Worm (Caenorhabditis elegans) whole organism, L2 larva: ENCODE data around the gene cyp-33E3.

Experiments
- C34F6.9 ChIP-seq: fragments of 150-350 bp; optimal IDR thresholded peaks from 2 replicates; lab custom pipeline; 2014; ENCODE audit warnings: missing biosample characterization, missing genetic modification characterization
- F13H6.1 ChIP-seq: sonication (generic microtip); optimal IDR thresholded peaks from 2 replicates; lab custom pipeline; 2016; ENCODE audit warnings: missing genetic modification characterization, missing compliant biosample characterization
- ama-1 ChIP-seq: fragments of 150-350 bp; optimal IDR thresholded peaks from 2 replicates; lab custom pipeline; 2018; ENCODE audit warnings: inconsistent platforms
- blmp-1 ChIP-seq: sonication (generic microtip); optimal IDR thresholded peaks from 2 replicates; lab custom pipeline; 2017; ENCODE audit warnings: missing genetic modification characterization, mild to moderate bottlenecking, missing compliant biosample characterization, antibody characterized with exemption, moderate library complexity; ENCODE audit not compliant: insufficient read depth
- ceh-82 ChIP-seq: fragments of 150-350 bp; optimal IDR thresholded peaks from 2 replicates; lab custom pipeline; 2014; ENCODE audit warnings: missing biosample characterization, missing genetic modification characterization
- crh-2 ChIP-seq: sonication (generic microtip); optimal IDR thresholded peaks from 2 replicates; lab custom pipeline; 2017; ENCODE audit warnings: missing biosample characterization, missing genetic modification characterization
- dmd-4 ChIP-seq: sonication (generic microtip); optimal IDR thresholded peaks from 2 replicates; lab custom pipeline; 2017; ENCODE audit warnings: missing biosample characterization, missing genetic modification characterization
- egl-27 ChIP-seq: sonication (generic microtip); optimal IDR thresholded peaks from 3 replicates; lab custom pipeline; 2017; ENCODE audit warnings: missing biosample characterization, missing genetic modification reagents, missing genetic modification characterization
- elt-1 ChIP-seq: fragments of 150-350 bp; optimal IDR thresholded peaks from 2 replicates; lab custom pipeline; 2014; ENCODE audit warnings: missing biosample characterization, missing genetic modification characterization
- elt-3 ChIP-seq: sonication (generic microtip); optimal IDR thresholded peaks from 2 replicates; lab custom pipeline; 2017; ENCODE audit warnings: missing biosample characterization, missing genetic modification characterization
- fos-1 ChIP-seq: fragments of 150-350 bp; optimal IDR thresholded peaks from 2 replicates; lab custom pipeline; 2014; ENCODE audit warnings: missing biosample characterization, missing genetic modification characterization
- gmeb-1 ChIP-seq: fragments of 150-350 bp; optimal IDR thresholded peaks from 2 replicates; lab custom pipeline; 2014; ENCODE audit warnings: missing biosample characterization, missing genetic modification characterization
- lin-11 ChIP-seq: fragments of 150-350 bp; sonication (generic microtip); optimal IDR thresholded peaks from 2 replicates; lab custom pipeline; 2014; ENCODE audit warnings: missing biosample characterization, missing genetic modification characterization, inconsistent platforms, mixed read lengths
- lin-13 ChIP-seq: fragments of 150-350 bp; optimal IDR thresholded peaks from 2 replicates; lab custom pipeline; 2014; ENCODE audit warnings: missing biosample characterization, missing genetic modification reagents, missing genetic modification characterization
- lsy-2 ChIP-seq, 2 experiments: fragments of 150-350 bp in 1 of 2; sonication (generic microtip) in 1 of 2; optimal IDR thresholded peaks; 2 replicates each; lab custom pipeline; 2014 to 2017; ENCODE audit warnings: missing biosample characterization in 2 of 2, missing genetic modification characterization in 2 of 2
- mab-5 ChIP-seq: fragments of 150-350 bp; optimal IDR thresholded peaks from 2 replicates; lab custom pipeline; 2014; ENCODE audit warnings: missing biosample characterization, missing genetic modification characterization
- mbf-1 ChIP-seq: sonication (generic microtip); optimal IDR thresholded peaks from 2 replicates; lab custom pipeline; 2017; ENCODE audit warnings: missing biosample characterization, missing genetic modification characterization
- mdl-1 ChIP-seq, 2 experiments: fragments of 150-350 bp in 1 of 2; sonication (generic microtip) in 1 of 2; optimal IDR thresholded peaks; 2 replicates each; lab custom pipeline; 2017; ENCODE audit warnings: missing biosample characterization in 2 of 2, missing genetic modification characterization in 2 of 2
- nhr-129 ChIP-seq: fragments of 150-350 bp; optimal IDR thresholded peaks from 2 replicates; lab custom pipeline; 2014; ENCODE audit warnings: missing biosample characterization, missing genetic modification characterization
- nhr-23 ChIP-seq: fragments of 150-350 bp; optimal IDR thresholded peaks from 2 replicates; lab custom pipeline; 2014; ENCODE audit warnings: missing biosample characterization, missing genetic modification reagents, missing genetic modification characterization
- nhr-6 ChIP-seq: fragments of 150-350 bp; optimal IDR thresholded peaks from 2 replicates; lab custom pipeline; 2014; ENCODE audit warnings: missing biosample characterization, missing genetic modification characterization
- nhr-77 ChIP-seq: fragments of 150-350 bp; optimal IDR thresholded peaks from 2 replicates; lab custom pipeline; 2014; ENCODE audit warnings: missing biosample characterization, missing genetic modification characterization
- sem-4 ChIP-seq: fragments of 150-350 bp; optimal IDR thresholded peaks from 2 replicates; lab custom pipeline; 2014; ENCODE audit warnings: missing biosample characterization, missing genetic modification reagents, missing genetic modification characterization
- sma-9 ChIP-seq, 2 experiments: fragments of 150-350 bp in 1 of 2; sonication (generic microtip) in 1 of 2; optimal IDR thresholded peaks; 2 replicates each; lab custom pipeline; 2014 to 2016; ENCODE audit warnings: missing genetic modification characterization in 2 of 2, mild to moderate bottlenecking in 1 of 2, missing biosample characterization in 1 of 2, missing compliant biosample characterization in 1 of 2, missing genetic modification reagents in 1 of 2, moderate library complexity in 1 of 2
- unc-55 ChIP-seq: fragments of 150-350 bp; sonication (generic microtip); optimal IDR thresholded peaks from 3 replicates; lab custom pipeline; 2014; ENCODE audit warnings: missing biosample characterization, missing genetic modification reagents, missing genetic modification characterization
- unc-62 ChIP-seq: fragments of 150-350 bp; optimal IDR thresholded peaks from 2 replicates; lab custom pipeline; 2014; ENCODE audit warnings: missing biosample characterization, missing genetic modification reagents, missing genetic modification characterization
- zag-1 ChIP-seq: fragments of 150-350 bp; optimal IDR thresholded peaks from 2 replicates; lab custom pipeline; 2014; ENCODE audit warnings: missing biosample characterization, missing genetic modification characterization

The cyp-33E3 gene

DNA sequence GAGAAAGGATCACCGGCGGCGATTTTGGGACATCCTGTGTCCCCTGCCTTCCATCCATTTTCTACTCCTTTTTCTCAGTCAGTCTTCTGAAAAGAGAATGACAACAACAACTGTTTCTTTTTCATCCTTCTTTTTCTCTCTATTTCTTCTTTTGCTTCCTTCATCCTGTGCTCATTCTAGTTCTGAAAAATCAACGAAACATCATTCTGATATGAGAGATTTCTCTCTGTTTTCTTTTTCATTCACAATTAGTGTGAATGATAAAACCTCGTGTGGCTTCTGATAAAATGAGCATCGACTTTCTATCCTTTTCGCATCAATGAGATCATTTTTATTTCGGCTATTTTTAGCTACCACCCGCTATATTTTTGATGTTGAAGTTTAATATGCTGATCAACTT lies 9.6 kb upstream of the cyp-33E3 start:
- TF ChIP-seq C34F6.9 (peak; percentile 66), lin-13 (GFP tag; lab: Kevin White, UChicago) (no peak), nhr-77 (tag; lab: Kevin White, UChicago) (no peak), blmp-1 (tag; lab: Kevin White, UChicago) (no peak), dmd-4 (tag; lab: Kevin White, UChicago) (no peak), lsy-2 (tag; optimal IDR thresholded peaks at IDR 0.05; lab: Kevin White, UChicago) (peak in 1 of 2 experiments; percentile 49), unc-55 (GFP tag; lab: Kevin White, UChicago) (no peak), nhr-129 (tag; lab: Kevin White, UChicago) (peak; percentile 48), lin-11 (tag; lab: Kevin White, UChicago) (no peak), nhr-6 (tag; lab: Kevin White, UChicago) (peak; percentile 13), sma-9 (GFP tag; optimal IDR thresholded peaks at IDR 0.05; lab: Kevin White, UChicago) (peak; percentile 67), sma-9 (tag; optimal IDR thresholded peaks at IDR 0.05; lab: Kevin White, UChicago) (no peak), F13H6.1 (tag; lab: Kevin White, UChicago) (peak; percentile 33)

DNA sequence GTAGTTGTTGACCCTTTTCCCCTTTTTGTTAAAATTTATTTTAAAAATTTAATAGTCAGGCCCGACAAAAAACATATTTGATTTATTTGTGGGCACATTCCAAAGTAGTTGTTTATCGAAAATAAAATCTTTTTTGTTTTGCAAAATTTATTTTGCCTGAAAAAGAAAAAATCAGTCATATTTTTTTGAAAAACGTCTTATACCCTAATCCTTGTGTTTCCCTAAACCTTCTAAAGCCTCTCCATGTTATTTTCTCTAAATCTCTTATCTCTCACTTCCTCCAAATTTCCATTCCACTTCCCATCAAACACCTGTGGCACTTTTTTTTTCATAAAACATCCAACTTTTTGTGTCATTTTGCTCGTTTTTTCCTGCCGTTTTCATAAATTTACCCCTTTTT lies 6.6 kb upstream of the cyp-33E3 start:
- TF ChIP-seq mab-5 (tag; lab: Kevin White, UChicago) (peak; percentile 17), unc-55 (GFP tag; lab: Kevin White, UChicago) (peak; percentile 68), lsy-2 (tag; optimal IDR thresholded peaks at IDR 0.05; lab: Kevin White, UChicago) (no peak)

DNA sequence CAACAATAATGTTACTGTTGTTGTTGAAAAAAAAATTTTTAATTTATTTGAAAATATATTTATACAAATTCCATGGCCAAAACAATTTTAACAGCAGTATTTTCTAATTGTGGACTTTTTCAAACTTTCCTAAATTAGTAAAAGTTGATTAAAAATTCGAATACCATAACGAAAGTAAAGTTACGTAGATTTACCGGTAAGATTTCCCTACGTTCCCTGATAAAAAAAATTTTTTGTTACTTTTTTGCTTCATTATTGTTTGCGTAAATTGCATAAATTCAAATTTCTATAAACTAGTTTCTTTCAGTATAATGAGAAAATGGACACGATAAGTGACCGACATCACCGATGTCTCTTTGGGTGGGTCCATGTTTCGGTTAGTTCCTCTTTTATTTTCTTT lies 5.9 kb upstream of the cyp-33E3 start, which contains the start of gene F42A9.6:
TSS of gene F42A9.6 (plus strand) at position 301 of the 400 bp plus-strand sequence.
- TF ChIP-seq zag-1 = no peak
- no peak for TF ChIP-seq mdl-1 (tag; optimal IDR thresholded peaks at IDR 0.05; lab: Kevin White, UChicago)
- no peak for TF ChIP-seq elt-1 (tag; lab: Kevin White, UChicago)
- no peak for TF ChIP-seq egl-27 (tag; lab: Kevin White, UChicago)
- no peak for TF ChIP-seq sem-4 (tag; lab: Kevin White, UChicago)
- TF ChIP-seq F13H6.1 (tag; lab: Kevin White, UChicago) = no peak
- no peak for TF ChIP-seq unc-62

DNA sequence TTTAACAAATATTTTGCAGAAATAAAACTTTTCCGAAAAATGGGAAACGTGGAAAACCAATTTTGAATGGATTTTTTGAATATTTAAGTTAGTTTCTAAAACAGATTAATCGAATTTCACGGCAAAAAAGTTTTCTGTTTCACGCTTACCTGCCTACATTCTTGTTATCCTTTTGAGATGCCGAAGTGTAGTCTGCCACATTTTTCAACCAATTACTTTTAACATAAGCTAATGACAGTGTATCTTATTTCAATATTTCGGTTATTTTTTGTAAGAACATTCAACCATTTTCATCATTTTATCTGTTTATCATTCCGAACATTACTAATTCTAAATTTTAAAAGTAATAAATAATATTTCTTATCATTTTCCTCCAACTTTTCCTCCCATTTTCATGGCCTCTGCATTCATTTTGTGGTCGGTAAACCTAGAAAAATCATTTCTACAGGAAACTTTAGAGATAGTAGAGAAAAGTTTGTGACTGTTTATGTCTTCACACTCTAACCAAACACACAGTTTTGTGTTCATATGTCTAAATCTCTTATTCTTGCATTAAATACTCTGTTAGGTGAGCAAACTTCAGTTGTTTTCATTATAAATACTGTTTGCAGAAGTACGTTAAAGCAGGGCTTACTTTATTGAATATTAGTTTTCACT lies 2.8 kb upstream of the cyp-33E3 start, which contains the start of the genes F42A9.17 and cyp-33E2:
TSS of gene F42A9.17 (minus strand) at position 51 of the 657 bp plus-strand sequence.
TSS of gene cyp-33E2 (plus strand) at position 449 of the 657 bp plus-strand sequence.
- TF ChIP-seq ceh-82 (tag; lab: Kevin White, UChicago) (no peak), lin-11 (tag; lab: Kevin White, UChicago) (no peak), crh-2 (tag; lab: Kevin White, UChicago) (peak; percentile 35), sma-9 (GFP tag; optimal IDR thresholded peaks at IDR 0.05; lab: Kevin White, UChicago) (peak; percentile 12), sma-9 (tag; optimal IDR thresholded peaks at IDR 0.05; lab: Kevin White, UChicago) (no peak), gmeb-1 (tag; lab: Kevin White, UChicago) (peak; percentile 21), fos-1 (tag; lab: Kevin White, UChicago) (peak; percentile 93)

DNA sequence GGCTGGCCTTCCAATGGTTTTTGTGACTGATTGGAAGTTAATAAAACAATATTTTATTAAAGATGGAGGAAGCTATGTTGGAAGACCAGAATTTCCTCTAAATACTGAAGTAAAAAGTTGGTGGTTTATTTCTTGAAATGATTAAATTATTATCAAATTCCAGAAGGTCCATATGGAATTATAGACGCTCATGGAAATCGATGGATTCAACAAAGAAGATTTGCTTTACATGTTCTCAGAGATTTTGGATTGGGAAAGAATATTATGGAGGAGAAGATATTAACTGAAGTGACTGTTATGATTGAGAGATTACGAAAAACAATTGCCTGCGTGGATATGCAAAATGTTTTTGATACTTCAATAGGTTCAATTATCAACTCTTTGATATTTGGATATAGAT lies 519 bp downstream of the cyp-33E3 start:
- TF ChIP-seq mbf-1 (tag; lab: Kevin White, UChicago) = no peak
- TF ChIP-seq sem-4 (tag; lab: Kevin White, UChicago) = no peak
- no peak for TF ChIP-seq gmeb-1 (tag; lab: Kevin White, UChicago)

DNA sequence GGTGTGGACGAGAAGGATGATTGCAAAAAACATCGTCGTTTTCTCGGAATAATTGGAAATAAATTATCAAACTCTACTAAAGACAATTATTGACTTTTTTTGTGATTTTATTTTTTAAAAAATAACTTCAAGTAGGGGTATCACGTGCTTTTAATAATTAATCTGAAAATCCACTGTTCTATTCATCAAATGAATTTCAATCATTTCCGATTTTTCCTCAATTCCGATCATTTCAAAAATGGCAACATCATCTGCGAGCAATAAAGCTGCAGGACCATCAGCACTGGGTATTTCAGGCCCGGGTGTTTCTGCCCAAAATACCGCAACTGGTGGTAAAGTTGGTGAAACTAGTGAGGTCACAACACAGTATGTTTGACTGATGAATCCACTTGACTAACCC lies 2.3 kb downstream of the cyp-33E3 start, which contains the start of the genes F42A9.7 and F42A9.3:
TSS of gene F42A9.7 (minus strand) at position 101 of the 400 bp plus-strand sequence.
TSS of gene F42A9.3 (plus strand) at position 214 of the 400 bp plus-strand sequence.
- no peak for TF ChIP-seq dmd-4 (tag; lab: Kevin White, UChicago)
- TF ChIP-seq mbf-1 (tag; lab: Kevin White, UChicago) = no peak
- TF ChIP-seq zag-1 = no peak
- TF ChIP-seq nhr-23 (tag; lab: Kevin White, UChicago) = no peak
- no peak for TF ChIP-seq ama-1
- no peak for TF ChIP-seq mdl-1 (tag; optimal IDR thresholded peaks at IDR 0.05; lab: Kevin White, UChicago)
- no peak for TF ChIP-seq elt-3 (tag; lab: Kevin White, UChicago)
- no peak for TF ChIP-seq crh-2 (tag; lab: Kevin White, UChicago)
- no peak for TF ChIP-seq F13H6.1 (tag; lab: Kevin White, UChicago)
- TF ChIP-seq mab-5 (tag; lab: Kevin White, UChicago) = no peak
